In the genomic region with DNA sequence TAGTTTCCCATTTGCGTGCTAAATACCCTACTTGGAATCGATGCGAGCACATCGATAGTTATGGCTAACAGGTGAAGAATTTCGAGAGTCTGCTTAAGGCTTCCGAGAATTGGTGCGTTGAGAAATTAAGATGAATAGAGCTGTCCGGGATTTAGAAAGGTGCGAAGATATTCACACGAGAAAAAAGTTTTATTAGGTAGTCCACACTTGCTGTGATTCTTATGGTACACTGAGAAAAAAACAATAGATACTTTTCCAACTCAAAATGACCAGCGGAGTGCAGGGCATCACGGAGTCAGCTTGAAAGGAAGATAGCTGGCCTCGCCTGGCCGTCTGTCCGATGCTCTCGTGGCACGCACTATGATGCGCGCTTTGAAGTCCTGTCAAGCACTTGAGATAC, we compare ENCODE assay signal across 1 fruit fly cellular context.
A peak's percentile ranks its signal among the peaks of the same experiment; 100 is the strongest.
TF ChIP-seq lines count a peak whose summit lies in the region.

No protein-coding gene starts in this region.

TF ChIP-seq in whole organism, prepupa, 60 proteins besides CTCF, POLR2A, EP300 and RAD21 (continued from another document):
- TF ChIP-seq achi (GFP tag; optimal IDR thresholded peaks at IDR 0.05; lab: Kevin White, UChicago) (peak; percentile 68), Met (GFP tag; optimal IDR thresholded peaks at IDR 0.05; lab: Kevin White, UChicago) (peak; percentile 57), CG11294 (GFP tag; IDR thresholded peaks at IDR 0.05; lab: Robert Waterston, UW) (no peak), CG11902 (GFP tag; optimal IDR thresholded peaks at IDR 0.05; lab: Kevin White, UChicago) (no peak), acj6 (GFP tag; optimal IDR thresholded peaks at IDR 0.05; lab: Kevin White, UChicago) (peak; percentile 67), dsx (GFP tag; optimal IDR thresholded peaks at IDR 0.05; lab: Kevin White, UChicago; ENCODE audit: poor library complexity, severe bottlenecking) (peak; percentile 60), Ets21C (GFP tag; optimal IDR thresholded peaks at IDR 0.05; lab: Kevin White, UChicago) (peak; percentile 11), spab (GFP tag; optimal IDR thresholded peaks at IDR 0.05; lab: Kevin White, UChicago) (peak; percentile 70), Hr38 (GFP tag; optimal IDR thresholded peaks at IDR 0.05; lab: Kevin White, UChicago) (no peak), CG6808 (GFP tag; optimal IDR thresholded peaks at IDR 0.05; lab: Kevin White, UChicago) (peak; percentile 80), CG10669 (GFP tag; optimal IDR thresholded peaks at IDR 0.05; lab: Kevin White, UChicago) (peak; percentile 76), CG10631 (GFP tag; optimal IDR thresholded peaks at IDR 0.05; lab: Kevin White, UChicago) (peak; percentile 79), dac (GFP tag; optimal IDR thresholded peaks at IDR 0.05; lab: Kevin White, UChicago) (peak; percentile 66), esn (GFP tag; optimal IDR thresholded peaks at IDR 0.05; lab: Kevin White, UChicago) (peak; percentile 68), Eip75B (GFP tag; optimal IDR thresholded peaks at IDR 0.05; lab: Kevin White, UChicago) (peak; percentile 78), fd85E (GFP tag; optimal IDR thresholded peaks at IDR 0.05; lab: Kevin White, UChicago) (no peak), Sox15 (GFP tag; optimal IDR thresholded peaks at IDR 0.05; lab: Kevin White, UChicago) (no peak), CG3919 (GFP tag; optimal IDR thresholded peaks at IDR 0.05; lab: Kevin White, UChicago) (peak; percentile 77), CG8632 (GFP tag; optimal IDR thresholded peaks at IDR 0.05; lab: Kevin White, UChicago) (peak; percentile 42), CG31627 (GFP tag; optimal IDR thresholded peaks at IDR 0.05; lab: Kevin White, UChicago) (peak; percentile 44), svp (GFP tag; lab: Kevin White, UChicago) (peak; percentile 80), Smox (GFP tag; optimal IDR thresholded peaks at IDR 0.05; lab: Kevin White, UChicago) (peak; percentile 0), CG1621 (tag; optimal IDR thresholded peaks at IDR 0.05; lab: Kevin White, UChicago) (peak; percentile 50), CG8119 (GFP tag; IDR thresholded peaks at IDR 0.05; lab: Robert Waterston, UW) (peak; percentile 81), CG3032 (tag; optimal IDR thresholded peaks at IDR 0.05; lab: Kevin White, UChicago) (peak; percentile 76), CG8319 (GFP tag; optimal IDR thresholded peaks at IDR 0.05; lab: Kevin White, UChicago) (no peak), Gug (GFP tag; IDR thresholded peaks at IDR 0.05; lab: Robert Waterston, UW) (peak; percentile 57), CG6792 (GFP tag; optimal IDR thresholded peaks at IDR 0.05; lab: Kevin White, UChicago) (peak; percentile 31), Ets96B (tag; optimal IDR thresholded peaks at IDR 0.05; lab: Kevin White, UChicago) (peak; percentile 75), topi (GFP tag; optimal IDR thresholded peaks at IDR 0.05; lab: Kevin White, UChicago) (peak; percentile 55), CG15336 (GFP tag; IDR thresholded peaks at IDR 0.05; lab: Robert Waterston, UW) (peak; percentile 75), CG9139 (GFP tag; optimal IDR thresholded peaks at IDR 0.05; lab: Kevin White, UChicago) (peak; percentile 7), Sox14 (GFP tag; optimal IDR thresholded peaks at IDR 0.05; lab: Kevin White, UChicago) (peak; percentile 76)
